Fruit fly (Drosophila melanogaster) whole organism, prepupa: Measurements from ENCODE around the gene Exo84.

ENCODE experiments used
- CG1621 ChIP-seq: fragments of 200-800 bp; sonication (Bioruptor generic); optimal IDR thresholded peaks from 3 replicates; lab custom pipeline; 2018; ENCODE audit warnings: missing biosample characterization, mild to moderate bottlenecking, missing genetic modification characterization
- CG4318 ChIP-seq: fragments of 200-800 bp; sonication (Bioruptor generic); optimal IDR thresholded peaks from 3 replicates; lab custom pipeline; 2017; ENCODE audit warnings: missing biosample characterization, mild to moderate bottlenecking, missing genetic modification characterization
- CG6808 ChIP-seq: fragments of 200-800 bp; sonication (Bioruptor generic); optimal IDR thresholded peaks from 3 replicates; lab custom pipeline; 2017; ENCODE audit warnings: missing biosample characterization, missing genetic modification characterization, mild to moderate bottlenecking, moderate library complexity, missing genetic modification reagents
- CG8119 ChIP-seq: fragments of 200-800 bp; sonication (Bioruptor generic); IDR thresholded peaks from 3 replicates; pipeline ENCODE4 v1.3.6; 2022; ENCODE audit warnings: missing biosample characterization, missing genetic modification characterization
- Hr38 ChIP-seq: sonication (Bioruptor generic); optimal IDR thresholded peaks from 2 replicates; lab custom pipeline; 2016; ENCODE audit warnings: missing biosample characterization, missing genetic modification characterization
- Hr39 ChIP-seq: fragments of 200-800 bp; sonication (Bioruptor generic); optimal IDR thresholded peaks from 2 replicates; lab custom pipeline; 2016; ENCODE audit warnings: missing biosample characterization, missing genetic modification characterization
- Lpt ChIP-seq: fragments of 200-800 bp; sonication (Bioruptor generic); optimal IDR thresholded peaks from 3 replicates; lab custom pipeline; 2016; ENCODE audit warnings: missing biosample characterization, missing genetic modification characterization
- acj6 ChIP-seq: fragments of 200-800 bp; sonication (Bioruptor generic); optimal IDR thresholded peaks from 3 replicates; lab custom pipeline; 2016; ENCODE audit warnings: missing biosample characterization, missing genetic modification characterization
- eg ChIP-seq: fragments of 200-800 bp; sonication (Bioruptor generic); IDR thresholded peaks from 3 replicates; pipeline ENCODE4 v1.3.6; 2022; ENCODE audit warnings: missing biosample characterization, missing genetic modification characterization
- fd59A ChIP-seq: fragments of 200-800 bp; sonication (Bioruptor generic); optimal IDR thresholded peaks from 2 replicates; lab custom pipeline; 2017; ENCODE audit warnings: missing biosample characterization, mild to moderate bottlenecking, missing genetic modification characterization, missing genetic modification reagents
- pdm3 ChIP-seq: fragments of 200-800 bp; sonication (Bioruptor generic); optimal IDR thresholded peaks from 3 replicates; lab custom pipeline; 2016; ENCODE audit warnings: missing biosample characterization, missing genetic modification characterization
- salr ChIP-seq, 2 experiments: fragments of 200-800 bp; sonication (Bioruptor generic); optimal IDR thresholded peaks; 3 replicates each; lab custom pipeline; 2016 to 2018; ENCODE audit warnings: missing biosample characterization in 2 of 2, missing genetic modification characterization in 2 of 2, mild to moderate bottlenecking in 1 of 2

DNA sequence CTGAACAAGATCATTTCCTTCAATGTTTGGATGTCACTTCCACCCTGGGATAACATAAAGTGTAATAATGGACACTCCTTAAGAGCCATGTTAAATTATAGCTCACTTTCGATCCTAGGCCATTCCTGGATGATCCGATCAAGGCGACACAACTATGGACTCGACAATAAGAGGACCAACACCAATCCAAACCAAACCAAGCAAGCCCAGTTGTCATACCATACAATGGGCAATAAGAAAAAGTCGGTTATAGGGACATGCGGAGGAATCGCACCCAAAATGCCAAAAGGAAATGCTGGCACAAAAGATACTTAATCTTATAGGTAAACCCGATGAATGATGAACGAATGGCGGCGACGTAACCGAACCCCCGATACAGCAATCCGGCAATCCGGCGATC lies 50.0 kb downstream of the Exo84 start:
- TF ChIP-seq CG6808 (GFP tag; lab: Kevin White, UChicago) = no peak
- TF ChIP-seq pdm3 (GFP tag; lab: Kevin White, UChicago) = no peak
- no peak for TF ChIP-seq Lpt
- no peak for TF ChIP-seq Hr38 (GFP tag; lab: Kevin White, UChicago)
- TF ChIP-seq Hr39 = no peak
- TF ChIP-seq eg (GFP tag; lab: Robert Waterston, UW) = no peak
- no peak for TF ChIP-seq CG1621 (tag; lab: Kevin White, UChicago)
- TF ChIP-seq salr (GFP tag; optimal IDR thresholded peaks at IDR 0.05; lab: Kevin White, UChicago) = no peak
- no peak for TF ChIP-seq CG8119 (GFP tag; lab: Robert Waterston, UW)
- no peak for TF ChIP-seq CG4318
- no peak for TF ChIP-seq fd59A (GFP tag; lab: Kevin White, UChicago)
- TF ChIP-seq acj6 = no peak
